In genomic region chrIV:13784774-13785173, ce11 we compare ENCODE assay signal across 5 worm cellular contexts.
TF ChIP-seq lines count a peak whose summit lies in the region.

No protein-coding gene starts in this region.

TF ChIP-seq in whole organism, L1 larva, 84 proteins besides CTCF, POLR2A, EP300 and RAD21:
- peak; percentile 57 for TF ChIP-seq nhr-85 (tag; lab: Kevin White, UChicago)
- TF ChIP-seq unc-62 (GFP tag; optimal IDR thresholded peaks at IDR 0.05; lab: Kevin White, UChicago), result no peak
- no peak for TF ChIP-seq tlp-1 (tag; optimal IDR thresholded peaks at IDR 0.05; lab: Kevin White, UChicago)
- no peak for TF ChIP-seq ceh-63 (GFP tag; optimal IDR thresholded peaks at IDR 0.05; lab: Kevin White, UChicago)
- TF ChIP-seq pag-3 (tag; optimal IDR thresholded peaks at IDR 0.05; lab: Kevin White, UChicago; ENCODE audit: borderline replicate concordance, insufficient read depth), result no peak
- TF ChIP-seq nhr-90 (tag; optimal IDR thresholded peaks at IDR 0.05; lab: Kevin White, UChicago; ENCODE audit: poor library complexity), result peak; percentile 9
- TF ChIP-seq nhr-28 (tag; optimal IDR thresholded peaks at IDR 0.05; lab: Kevin White, UChicago), result no peak
- peak in 1 of 2 experiments; percentile 1 for TF ChIP-seq lin-35 (GFP tag; optimal IDR thresholded peaks at IDR 0.05; lab: Kevin White, UChicago)
- peak; percentile 10 for TF ChIP-seq elt-2 (tag; optimal IDR thresholded peaks at IDR 0.05; lab: Kevin White, UChicago)
- no peak for TF ChIP-seq egl-27 (tag; optimal IDR thresholded peaks at IDR 0.05; lab: Kevin White, UChicago)

TF ChIP-seq in whole organism, L2 larva, 48 proteins besides CTCF, POLR2A, EP300 and RAD21:
- TF ChIP-seq nhr-129 (tag; optimal IDR thresholded peaks at IDR 0.05; lab: Kevin White, UChicago) (peak; percentile 44), ama-1 (optimal IDR thresholded peaks at IDR 0.05; lab: Kevin White, UChicago) (peak; percentile 17), elt-1 (tag; optimal IDR thresholded peaks at IDR 0.05; lab: Kevin White, UChicago) (no peak)
TF ChIP-seq in whole organism, L2 larva: peak in this region for 2.

TF ChIP-seq in whole organism, L3 larva, 47 proteins besides CTCF, POLR2A, EP300 and RAD21:
- no peak for TF ChIP-seq egl-27 (tag; optimal IDR thresholded peaks at IDR 0.05; lab: Kevin White, UChicago)
- no peak for TF ChIP-seq nfya-1 (tag; optimal IDR thresholded peaks at IDR 0.05; lab: Kevin White, UChicago; ENCODE audit: insufficient read depth)
- TF ChIP-seq ama-1 (optimal IDR thresholded peaks at IDR 0.05; lab: Kevin White, UChicago), result peak; percentile 72
- TF ChIP-seq nhr-23 (tag; optimal IDR thresholded peaks at IDR 0.05; lab: Kevin White, UChicago), result no peak
- TF ChIP-seq nhr-25 (tag; optimal IDR thresholded peaks at IDR 0.05; lab: Kevin White, UChicago), result peak; percentile 2
- TF ChIP-seq nhr-77 (tag; optimal IDR thresholded peaks at IDR 0.05; lab: Kevin White, UChicago), result no peak

TF ChIP-seq in whole organism, L4 larva, 104 proteins besides CTCF, POLR2A, EP300 and RAD21:
- TF ChIP-seq aha-1 (tag; lab: Kevin White, UChicago), result peak; percentile 90
- no peak for TF ChIP-seq fkh-10 (GFP tag; optimal IDR thresholded peaks at IDR 0.05; lab: Kevin White, UChicago)

TF ChIP-seq in whole organism, young adult, 124 proteins besides CTCF, POLR2A, EP300 and RAD21:
- TF ChIP-seq snpc-4 (GFP tag; optimal IDR thresholded peaks at IDR 0.05; lab: Kevin White, UChicago) (no peak), snpc-4 (tag; optimal IDR thresholded peaks at IDR 0.05; lab: Kevin White, UChicago) (peak in 1 of 4 experiments; percentile 10), ekl-4 (GFP tag; IDR thresholded peaks at IDR 0.05; lab: Robert Waterston, UW) (peak; percentile 22; the same call in 1 of the 2 replicates), rcor-1 (GFP tag; IDR thresholded peaks at IDR 0.05; lab: Robert Waterston, UW) (0 out of 2 replicates have a peak, but pooled peaks have one; percentile 17), Y53G8AR.9 (GFP tag; conservative IDR thresholded peaks at IDR 0.05; lab: Robert Waterston, UW) (no peak)
